Fruit fly (Drosophila melanogaster) Kc167 (cell line): ENCODE measurements around the gene Noa36.

ENCODE experiments used
- Myc ChIP-seq: fragments of >200 bp; optimal IDR thresholded peaks from 2 replicates; lab custom pipeline; 2017; ENCODE audit warnings: missing external identifiers
- Sin3A ChIP-seq: fragments of >200 bp; optimal IDR thresholded peaks from 2 replicates; lab custom pipeline; 2018; ENCODE audit warnings: missing external identifiers
- h ChIP-seq: fragments of >200 bp; optimal IDR thresholded peaks from 3 replicates; lab custom pipeline; 2018; ENCODE audit warnings: missing external identifiers
- insv ChIP-seq: fragments of >200 bp; optimal IDR thresholded peaks from 3 replicates; lab custom pipeline; 2018; ENCODE audit warnings: missing external identifiers
- psq ChIP-seq: fragments of >200 bp; optimal IDR thresholded peaks from 2 replicates; lab custom pipeline; 2017; ENCODE audit warnings: missing external identifiers
- ttk ChIP-seq: sonication (Bioruptor generic); optimal IDR thresholded peaks from 2 replicates; lab custom pipeline; 2017; ENCODE audit warnings: missing external identifiers

Gene Noa36

DNA sequence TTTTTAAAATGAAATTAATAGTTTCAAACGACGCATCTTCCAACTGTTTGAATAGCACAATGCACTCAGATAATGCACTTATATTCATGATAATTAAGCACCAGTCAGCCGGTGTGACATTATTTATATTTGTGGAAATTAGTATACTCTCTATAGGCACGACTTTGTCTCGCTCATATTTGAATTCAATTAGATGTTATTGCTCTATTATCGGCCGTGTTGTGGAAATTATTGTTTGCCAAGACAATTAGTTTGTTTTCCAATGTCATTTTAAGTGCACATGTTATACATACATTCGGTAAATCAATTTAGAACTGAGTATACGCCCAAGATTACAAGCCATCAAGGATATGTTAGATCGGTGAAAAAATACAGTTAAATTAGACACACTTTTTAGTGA lies 46.1 kb downstream of the Noa36 start:
- TF ChIP-seq Myc, result no peak
- no peak for TF ChIP-seq insv (lab: Kevin White, UChicago)
- no peak for TF ChIP-seq ttk (lab: Kevin White, UChicago)
- no peak for TF ChIP-seq Sin3A (lab: Kevin White, UChicago)
- no peak for TF ChIP-seq h
- TF ChIP-seq psq (lab: Kevin White, UChicago), result no peak

DNA sequence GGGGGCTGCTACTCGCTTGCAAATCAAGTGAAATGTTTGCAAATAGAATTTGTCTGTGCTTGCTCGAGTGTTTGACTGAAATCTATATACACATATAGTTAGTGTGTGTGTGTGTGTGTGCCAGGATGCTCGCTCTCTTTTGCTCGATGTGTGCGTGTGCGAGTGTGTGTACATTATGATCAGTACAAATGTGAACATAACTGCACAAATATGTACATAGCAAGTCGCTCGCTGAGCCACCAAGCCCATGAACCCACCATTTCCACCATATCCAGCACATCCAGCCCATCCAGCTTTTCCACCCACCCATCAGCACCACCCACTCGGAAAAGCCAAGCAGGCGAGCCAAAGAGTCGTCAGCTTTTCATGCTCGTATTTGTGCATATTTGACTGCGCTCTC lies 46.8 kb downstream of the Noa36 start:
- TF ChIP-seq psq (lab: Kevin White, UChicago) (no peak), ttk (lab: Kevin White, UChicago) (no peak)

- TF ChIP-seq Myc (no peak), psq (lab: Kevin White, UChicago) (no peak), h (no peak), Sin3A (lab: Kevin White, UChicago) (no peak), insv (lab: Kevin White, UChicago) (no peak), ttk (lab: Kevin White, UChicago) (no peak)
Observed at dm6 chr3R:28548457-28548856, 50.6 kb downstream of the Noa36 start.
